Fruit fly (Drosophila melanogaster) whole organism, wandering third instar larva: ENCODE results near the gene Rox8.

Experiments used
- Abd-B ChIP-seq: fragments of >200 bp; optimal IDR thresholded peaks from 2 replicates; lab custom pipeline; 2017; ENCODE audit warnings: missing biosample characterization, missing genetic modification characterization
- CG32264 ChIP-seq: fragments of 200-800 bp; sonication (Bioruptor generic); optimal IDR thresholded peaks from 2 replicates; lab custom pipeline; 2016; ENCODE audit warnings: missing biosample characterization, missing genetic modification characterization
- Dfd ChIP-seq: fragments of >200 bp; optimal IDR thresholded peaks from 2 replicates; lab custom pipeline; 2017; ENCODE audit warnings: missing biosample characterization, missing genetic modification characterization
- Dif ChIP-seq: fragments of 200-275, 200-300 bp; sonication (Bioruptor generic); optimal IDR thresholded peaks from 2 replicates; lab custom pipeline; 2018; ENCODE audit warnings: missing biosample characterization, missing genetic modification characterization; ENCODE audit not compliant: partially characterized antibody
- GATAd ChIP-seq: sonication (Bioruptor generic); optimal IDR thresholded peaks from 2 replicates; lab custom pipeline; 2016; ENCODE audit warnings: missing biosample characterization, missing genetic modification characterization
- Hr78 ChIP-seq: fragments of >200 bp; optimal IDR thresholded peaks from 2 replicates; lab custom pipeline; 2017; ENCODE audit warnings: missing biosample characterization, missing genetic modification characterization
- Hr83 ChIP-seq: fragments of 200-300 bp; sonication (Bioruptor generic); optimal IDR thresholded peaks from 2 replicates; lab custom pipeline; 2016; ENCODE audit warnings: missing biosample characterization, mild to moderate bottlenecking, missing genetic modification characterization, moderate library complexity; ENCODE audit not compliant: poor library complexity, severe bottlenecking
- Myc ChIP-seq: fragments of >200 bp; optimal IDR thresholded peaks from 2 replicates; lab custom pipeline; 2017
- OdsH ChIP-seq: fragments of 200-800 bp; sonication (Bioruptor generic); optimal IDR thresholded peaks from 2 replicates; lab custom pipeline; 2016; ENCODE audit warnings: missing biosample characterization, mild to moderate bottlenecking, missing genetic modification characterization
- ey ChIP-seq: fragments of 200-800 bp; sonication (Bioruptor generic); optimal IDR thresholded peaks from 2 replicates; lab custom pipeline; 2016; ENCODE audit warnings: missing biosample characterization, missing genetic modification characterization
- fru ChIP-seq: fragments of 200-800 bp; sonication (Bioruptor generic); optimal IDR thresholded peaks from 3 replicates; lab custom pipeline; 2016; ENCODE audit warnings: missing biosample characterization, mild to moderate bottlenecking, missing genetic modification characterization
- h ChIP-seq: fragments of 200-800 bp; sonication (Bioruptor generic); optimal IDR thresholded peaks from 3 replicates; lab custom pipeline; 2016; ENCODE audit warnings: missing biosample characterization, mild to moderate bottlenecking, missing genetic modification characterization
- psq ChIP-seq: fragments of 200-800 bp; sonication (Bioruptor generic); optimal IDR thresholded peaks from 3 replicates; lab custom pipeline; 2017; ENCODE audit warnings: missing biosample characterization, mild to moderate bottlenecking, missing genetic modification characterization, moderate library complexity

dm6 chr3R:24093430-24093829, 45.4 kb upstream of the Rox8 start:
- no peak for TF ChIP-seq OdsH (GFP tag; lab: Kevin White, UChicago)
- no peak for TF ChIP-seq Hr78
- no peak for TF ChIP-seq Myc
- TF ChIP-seq Dif (GFP tag; lab: Kevin White, UChicago) = no peak
- TF ChIP-seq ey (GFP tag; lab: Kevin White, UChicago) = no peak
- no peak for TF ChIP-seq Abd-B
- no peak for TF ChIP-seq Dfd (GFP tag; lab: Kevin White, UChicago)
- no peak for TF ChIP-seq GATAd (GFP tag; lab: Kevin White, UChicago)
- no peak for TF ChIP-seq psq (GFP tag; lab: Kevin White, UChicago)
- no peak for TF ChIP-seq fru
- TF ChIP-seq Hr83 = no peak
- TF ChIP-seq CG32264 (GFP tag; lab: Kevin White, UChicago) = no peak
- no peak for TF ChIP-seq h (GFP tag; lab: Kevin White, UChicago)
